Worm (Caenorhabditis elegans) whole organism, L2 larva: ENCODE results near the gene F46B3.23.

ENCODE experiments used
- nhr-129 ChIP-seq: fragments of 150-350 bp; optimal IDR thresholded peaks from 2 replicates; lab custom pipeline; 2014; ENCODE audit warnings: missing biosample characterization, missing genetic modification characterization
- peb-1 ChIP-seq: fragments of 150-350 bp; optimal IDR thresholded peaks from 2 replicates; lab custom pipeline; 2014; ENCODE audit warnings: missing biosample characterization, missing genetic modification characterization
- zag-1 ChIP-seq: fragments of 150-350 bp; optimal IDR thresholded peaks from 2 replicates; lab custom pipeline; 2014; ENCODE audit warnings: missing biosample characterization, missing genetic modification characterization

The F46B3.23 gene

ce11 chrV:20558270-20558669 lies 48.2 kb downstream of the F46B3.23 start, which contains the start of gene abf-4:
abf-4 (minus strand) TSS chrV:20558370.
- TF ChIP-seq peb-1 (no peak), zag-1 (tag; lab: Kevin White, UChicago) (no peak), nhr-129 (tag; lab: Kevin White, UChicago) (no peak)
